Fruit fly (Drosophila melanogaster) whole organism, adult: ENCODE results near the gene CG3436.

ENCODE experiments used
- CG11617 ChIP-seq: fragments of 200-800 bp; sonication (Bioruptor generic); optimal IDR thresholded peaks from 2 replicates; lab custom pipeline; 2017; ENCODE audit warnings: mild to moderate bottlenecking, missing biosample characterization, missing genetic modification reagents, missing genetic modification characterization
- CG12768 ChIP-seq: fragments of 200-800 bp; sonication (Bioruptor generic); optimal IDR thresholded peaks from 2 replicates; lab custom pipeline; 2017; ENCODE audit warnings: missing biosample characterization, missing genetic modification characterization, mild to moderate bottlenecking, moderate library complexity, missing genetic modification reagents
- CG14711 ChIP-seq: fragments of 200-800 bp; sonication (Bioruptor generic); optimal IDR thresholded peaks from 2 replicates; lab custom pipeline; 2018; ENCODE audit warnings: missing biosample characterization, mild to moderate bottlenecking, missing genetic modification characterization, moderate library complexity
- CG1620 ChIP-seq: fragments of 200-800 bp; sonication (Bioruptor generic); optimal IDR thresholded peaks from 2 replicates; lab custom pipeline; 2016; ENCODE audit warnings: missing biosample characterization, missing genetic modification characterization
- CG33017 ChIP-seq: fragments of 200-800 bp; sonication (Bioruptor generic); optimal IDR thresholded peaks from 2 replicates; lab custom pipeline; 2018; ENCODE audit warnings: missing biosample characterization, mild to moderate bottlenecking, missing genetic modification characterization, moderate library complexity
- CG5204 ChIP-seq: fragments of 200-800 bp; sonication (Bioruptor generic); optimal IDR thresholded peaks from 2 replicates; lab custom pipeline; 2016; ENCODE audit warnings: missing biosample characterization, missing genetic modification characterization
- CG7045 ChIP-seq: fragments of 200-800 bp; sonication (Bioruptor generic); optimal IDR thresholded peaks from 2 replicates; lab custom pipeline; 2017; ENCODE audit warnings: missing biosample characterization, mild to moderate bottlenecking, missing genetic modification characterization
- CG7101 ChIP-seq: fragments of 200-800 bp; sonication (Bioruptor generic); optimal IDR thresholded peaks from 2 replicates; lab custom pipeline; 2018; ENCODE audit warnings: missing biosample characterization, mild to moderate bottlenecking, missing genetic modification characterization, moderate library complexity
- Clk ChIP-seq: fragments of 200-800 bp; sonication (Bioruptor generic); optimal IDR thresholded peaks from 2 replicates; lab custom pipeline; 2017; ENCODE audit warnings: missing biosample characterization, missing genetic modification characterization
- Crg-1 ChIP-seq: fragments of 200-800 bp; sonication (Bioruptor generic); optimal IDR thresholded peaks from 2 replicates; lab custom pipeline; 2016; ENCODE audit warnings: missing biosample characterization, missing genetic modification characterization
- Hr96 ChIP-seq: fragments of 200-800 bp; sonication (Bioruptor generic); optimal IDR thresholded peaks from 2 replicates; lab custom pipeline; 2016; ENCODE audit warnings: missing biosample characterization, missing genetic modification characterization
- Mnt ChIP-seq: fragments of 200-800 bp; sonication (Bioruptor generic); optimal IDR thresholded peaks from 2 replicates; lab custom pipeline; 2016; ENCODE audit warnings: missing biosample characterization, mild to moderate bottlenecking, missing genetic modification characterization
- bab1 ChIP-seq: fragments of 200-800 bp; sonication (Bioruptor generic); optimal IDR thresholded peaks from 3 replicates; lab custom pipeline; 2019; ENCODE audit warnings: missing biosample characterization, mild to moderate bottlenecking, missing genetic modification characterization, moderate library complexity
- cic ChIP-seq: fragments of 200-800 bp; sonication (Bioruptor generic); optimal IDR thresholded peaks from 2 replicates; lab custom pipeline; 2017; ENCODE audit warnings: missing biosample characterization, mild to moderate bottlenecking, missing genetic modification characterization, moderate library complexity
- cnc ChIP-seq, 2 experiments: fragments of >200 bp; optimal IDR thresholded peaks; 2 replicates each; lab custom pipeline; 2017
- kay ChIP-seq: fragments of 200-800 bp; sonication (Bioruptor generic); peaks from one replicate; lab custom pipeline; 2016; ENCODE audit warnings: missing biosample characterization, missing genetic modification characterization, borderline replicate concordance
- ovo ChIP-seq: fragments of 200-800 bp; sonication (Bioruptor generic); optimal IDR thresholded peaks from 2 replicates; lab custom pipeline; 2016; ENCODE audit warnings: missing biosample characterization, missing genetic modification characterization
- pad ChIP-seq: fragments of 200-800 bp; sonication (Bioruptor generic); optimal IDR thresholded peaks from 3 replicates; lab custom pipeline; 2017; ENCODE audit warnings: missing biosample characterization, missing genetic modification characterization, mild to moderate bottlenecking, moderate library complexity, missing genetic modification reagents
- tj ChIP-seq: fragments of 200-800 bp; sonication (Bioruptor generic); optimal IDR thresholded peaks from 3 replicates; lab custom pipeline; 2017; ENCODE audit warnings: missing biosample characterization, mild to moderate bottlenecking, missing genetic modification characterization, moderate library complexity
- toe ChIP-seq: fragments of 200-800 bp; sonication (Bioruptor generic); optimal IDR thresholded peaks from 2 replicates; lab custom pipeline; 2016; ENCODE audit warnings: missing biosample characterization, missing genetic modification characterization

The CG3436 gene

DNA sequence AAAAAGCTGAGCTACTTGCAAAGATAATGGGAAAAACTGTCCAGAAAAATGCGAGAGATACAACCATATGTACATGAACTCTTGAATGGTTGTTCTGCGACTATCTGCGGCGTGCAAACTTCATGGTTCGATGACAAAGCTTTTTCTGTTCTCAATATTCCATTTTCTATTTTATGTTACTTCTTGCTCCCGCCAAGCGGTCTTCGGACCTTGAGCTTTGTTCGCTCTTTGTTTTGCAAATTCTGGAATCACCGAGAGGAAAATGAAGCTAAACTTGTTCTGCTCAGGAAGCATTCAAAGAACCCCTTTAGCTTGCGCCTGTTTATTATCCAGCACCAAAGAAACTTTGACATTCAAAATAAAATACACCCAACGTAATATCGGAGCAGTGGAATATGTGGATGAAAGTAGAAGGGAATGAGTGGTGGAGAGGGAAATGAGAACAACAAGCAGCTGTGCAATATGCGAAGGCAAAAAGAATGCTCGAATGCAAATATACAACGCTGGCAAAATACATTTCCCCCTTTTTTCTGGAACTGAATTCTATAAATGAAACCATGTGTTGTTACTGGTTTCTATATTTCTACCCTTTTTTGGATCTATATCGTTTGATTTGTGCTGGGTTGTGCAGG, 12.6 kb downstream of the CG3436 start:
- no peak for TF ChIP-seq CG11617
- TF ChIP-seq kay (GFP tag; lab: Kevin White, UChicago), result no peak
- no peak for TF ChIP-seq CG12768 (GFP tag; lab: Kevin White, UChicago)
- TF ChIP-seq CG5204 (GFP tag; lab: Kevin White, UChicago), result no peak
- peak; percentile 30 for TF ChIP-seq cic (GFP tag; lab: Kevin White, UChicago)
- no peak for TF ChIP-seq pad (GFP tag; lab: Kevin White, UChicago)
- peak in 1 of 2 experiments; percentile 27 for TF ChIP-seq cnc (optimal IDR thresholded peaks at IDR 0.05; lab: Kevin White, UChicago)
- no peak for TF ChIP-seq Mnt (GFP tag; lab: Kevin White, UChicago)
- TF ChIP-seq CG1620 (GFP tag; lab: Kevin White, UChicago), result no peak
- TF ChIP-seq ovo, result no peak
- TF ChIP-seq tj (GFP tag; lab: Kevin White, UChicago), result peak; percentile 78
- no peak for TF ChIP-seq Clk (GFP tag; lab: Kevin White, UChicago)

DNA sequence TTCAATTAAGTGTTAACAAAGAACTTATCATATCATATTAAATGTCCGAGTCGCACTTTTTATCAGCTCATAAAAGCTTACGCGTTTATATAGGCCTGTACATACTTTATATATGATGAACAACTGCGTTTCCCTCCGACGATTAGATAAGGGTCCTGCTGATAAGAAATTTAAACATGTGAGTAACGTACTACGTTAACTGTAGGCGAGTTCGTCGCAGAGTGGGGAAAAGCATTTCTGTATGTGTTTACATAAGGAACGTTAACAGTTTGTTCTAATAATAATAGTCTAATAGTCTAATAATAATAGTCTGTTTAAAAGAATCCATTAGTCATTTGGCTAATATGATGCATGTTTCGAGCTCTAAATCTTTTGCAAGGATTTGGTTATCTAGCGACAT, 14.6 kb downstream of the CG3436 start:
- TF ChIP-seq Clk (GFP tag; lab: Kevin White, UChicago) (no peak), cic (GFP tag; lab: Kevin White, UChicago) (peak; percentile 69), CG12768 (GFP tag; lab: Kevin White, UChicago) (peak; percentile 17), kay (GFP tag; lab: Kevin White, UChicago) (peak; percentile 89), bab1 (GFP tag; lab: Kevin White, UChicago) (peak; percentile 1), CG14711 (tag; lab: Kevin White, UChicago) (no peak)

- TF ChIP-seq ovo (no peak), kay (GFP tag; lab: Kevin White, UChicago) (no peak), CG33017 (tag; lab: Kevin White, UChicago) (no peak), CG14711 (tag; lab: Kevin White, UChicago) (no peak), CG5204 (GFP tag; lab: Kevin White, UChicago) (no peak), Hr96 (GFP tag; lab: Kevin White, UChicago) (no peak), toe (no peak), tj (GFP tag; lab: Kevin White, UChicago) (no peak), Clk (GFP tag; lab: Kevin White, UChicago) (no peak), CG7101 (tag; lab: Kevin White, UChicago) (no peak), CG1620 (GFP tag; lab: Kevin White, UChicago) (no peak)
These were observed 15.8 kb downstream of the CG3436 start for dm6 chr2L:171499-172250.

dm6 chr2L:175727-176126, 19.9 kb downstream of the CG3436 start:
- TF ChIP-seq kay (GFP tag; lab: Kevin White, UChicago) (peak; percentile 73), CG7045 (GFP tag; lab: Kevin White, UChicago) (no peak)

dm6 chr2L:179119-179518, 23.3 kb downstream of the CG3436 start:
- TF ChIP-seq CG33017 (tag; lab: Kevin White, UChicago) (no peak), Mnt (GFP tag; lab: Kevin White, UChicago) (no peak), CG11617 (no peak), pad (GFP tag; lab: Kevin White, UChicago) (peak; percentile 46), CG5204 (GFP tag; lab: Kevin White, UChicago) (no peak), tj (GFP tag; lab: Kevin White, UChicago) (no peak), CG1620 (GFP tag; lab: Kevin White, UChicago) (no peak), CG12768 (GFP tag; lab: Kevin White, UChicago) (no peak)

DNA sequence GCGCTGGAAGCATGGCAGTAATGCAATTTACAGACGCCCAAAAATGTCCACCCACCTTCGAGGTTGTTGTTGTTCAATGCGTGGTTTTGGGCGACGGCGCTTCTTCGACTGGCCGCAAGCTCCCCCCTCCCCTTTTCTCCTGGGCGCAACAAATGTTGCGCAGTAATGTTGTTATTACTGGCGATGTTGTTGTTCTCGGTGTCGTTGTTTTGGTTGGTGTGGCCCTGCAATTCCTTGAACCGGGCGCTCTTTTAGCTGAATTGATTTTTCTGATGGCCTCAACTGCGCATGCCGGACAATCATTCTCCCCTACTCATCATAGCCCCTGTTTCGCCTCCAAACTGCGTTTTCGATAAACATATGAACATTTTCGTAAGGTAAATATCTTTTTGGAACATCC, 25.2 kb downstream of the CG3436 start:
- TF ChIP-seq toe (no peak), tj (GFP tag; lab: Kevin White, UChicago) (peak; percentile 1), ovo (no peak), pad (GFP tag; lab: Kevin White, UChicago) (no peak), Crg-1 (GFP tag; lab: Kevin White, UChicago) (no peak), kay (GFP tag; lab: Kevin White, UChicago) (no peak), cnc (optimal IDR thresholded peaks at IDR 0.05; lab: Kevin White, UChicago) (peak in 1 of 2 experiments; percentile 42)
